Worm (Caenorhabditis elegans) whole organism, L3 larva: ENCODE results near the gene ceh-39.

Source experiments
- R02D3.7 ChIP-seq: fragments of 150-350 bp; optimal IDR thresholded peaks from 2 replicates; lab custom pipeline; 2014; ENCODE audit warnings: missing biosample characterization, missing genetic modification characterization
- ZK546.5 ChIP-seq: sonication (generic microtip); optimal IDR thresholded peaks from 2 replicates; lab custom pipeline; 2017; ENCODE audit warnings: missing biosample characterization, missing genetic modification characterization
- aly-2 ChIP-seq: fragments of 150-350 bp; optimal IDR thresholded peaks from 2 replicates; lab custom pipeline; 2014; ENCODE audit warnings: missing biosample characterization, missing genetic modification characterization
- ceh-16 ChIP-seq: sonication (generic microtip); optimal IDR thresholded peaks from 2 replicates; lab custom pipeline; 2017; ENCODE audit warnings: missing biosample characterization, missing genetic modification characterization
- ceh-28 ChIP-seq: fragments of 150-350 bp; optimal IDR thresholded peaks from 2 replicates; lab custom pipeline; 2014; ENCODE audit warnings: missing biosample characterization, missing genetic modification reagents, missing genetic modification characterization
- ceh-82 ChIP-seq: fragments of 150-350 bp; optimal IDR thresholded peaks from 2 replicates; lab custom pipeline; 2014; ENCODE audit warnings: missing biosample characterization, missing genetic modification characterization
- ceh-9 ChIP-seq: sonication (generic microtip); optimal IDR thresholded peaks from 2 replicates; lab custom pipeline; 2018; ENCODE audit warnings: missing biosample characterization, missing genetic modification characterization
- daf-12 ChIP-seq: fragments of 150-350 bp; optimal IDR thresholded peaks from 2 replicates; lab custom pipeline; 2014; ENCODE audit warnings: missing biosample characterization, missing genetic modification reagents, missing genetic modification characterization
- egl-5 ChIP-seq: fragments of 150-350 bp; optimal IDR thresholded peaks from 2 replicates; lab custom pipeline; 2017; ENCODE audit warnings: missing biosample characterization, missing genetic modification reagents, missing genetic modification characterization, inconsistent platforms
- elt-2 ChIP-seq: sonication (generic microtip); optimal IDR thresholded peaks from 2 replicates; lab custom pipeline; 2016; ENCODE audit warnings: missing genetic modification reagents, mild to moderate bottlenecking, missing genetic modification characterization, missing compliant biosample characterization
- elt-3 ChIP-seq, 3 experiments: fragments of 150-350 bp in 1 of 3; sonication (generic microtip) in 2 of 3; optimal IDR thresholded peaks; 2 replicates in 2 of 3; 4 replicates in 1 of 3; lab custom pipeline; 2014 to 2017; ENCODE audit warnings: missing biosample characterization in 3 of 3, missing genetic modification characterization in 3 of 3
- fkh-10 ChIP-seq: sonication (generic microtip); optimal IDR thresholded peaks from 2 replicates; lab custom pipeline; 2017; ENCODE audit warnings: missing biosample characterization, missing genetic modification reagents, missing genetic modification characterization
- fos-1 ChIP-seq: fragments of 150-350 bp; optimal IDR thresholded peaks from 2 replicates; lab custom pipeline; 2014; ENCODE audit warnings: missing biosample characterization, missing genetic modification characterization
- hmg-11 ChIP-seq: sonication (generic microtip); optimal IDR thresholded peaks from 2 replicates; lab custom pipeline; 2016; ENCODE audit warnings: missing genetic modification characterization, missing compliant biosample characterization
- jun-1 ChIP-seq: fragments of 150-350 bp; optimal IDR thresholded peaks from 2 replicates; lab custom pipeline; 2014; ENCODE audit warnings: missing biosample characterization, missing genetic modification reagents, missing genetic modification characterization
- lin-39 ChIP-seq: fragments of 150-350 bp; optimal IDR thresholded peaks from 2 replicates; lab custom pipeline; 2018; ENCODE audit warnings: missing biosample characterization, missing genetic modification reagents, missing genetic modification characterization
- lsy-12 ChIP-seq: sonication (generic microtip); optimal IDR thresholded peaks from 2 replicates; lab custom pipeline; 2016; ENCODE audit warnings: mild to moderate bottlenecking, missing genetic modification characterization, missing compliant biosample characterization
- mdl-1 ChIP-seq: fragments of 150-350 bp; optimal IDR thresholded peaks from 2 replicates; lab custom pipeline; 2014; ENCODE audit warnings: missing biosample characterization, missing genetic modification characterization
- mml-1 ChIP-seq: fragments of 150-350 bp; sonication (generic microtip); optimal IDR thresholded peaks from 3 replicates; lab custom pipeline; 2014; ENCODE audit warnings: missing biosample characterization, missing genetic modification characterization
- nfya-1 ChIP-seq: sonication (generic microtip); optimal IDR thresholded peaks from 2 replicates; lab custom pipeline; 2017; ENCODE audit warnings: missing genetic modification characterization, mild to moderate bottlenecking, missing compliant biosample characterization, antibody characterized with exemption, moderate library complexity; ENCODE audit not compliant: insufficient read depth
- nhr-11 ChIP-seq: fragments of 150-350 bp; optimal IDR thresholded peaks from 2 replicates; lab custom pipeline; 2014; ENCODE audit warnings: missing biosample characterization, missing genetic modification characterization
- nhr-23 ChIP-seq: fragments of 150-350 bp; optimal IDR thresholded peaks from 2 replicates; lab custom pipeline; 2014; ENCODE audit warnings: missing biosample characterization, missing genetic modification reagents, missing genetic modification characterization
- nhr-25 ChIP-seq: sonication (generic microtip); optimal IDR thresholded peaks from 2 replicates; lab custom pipeline; 2017; ENCODE audit warnings: missing biosample characterization, missing genetic modification characterization
- nhr-28 ChIP-seq: fragments of 150-350 bp; optimal IDR thresholded peaks from 2 replicates; lab custom pipeline; 2014; ENCODE audit warnings: missing biosample characterization, missing genetic modification characterization
- nhr-43 ChIP-seq: sonication (generic microtip); optimal IDR thresholded peaks from 2 replicates; lab custom pipeline; 2016; ENCODE audit warnings: mild to moderate bottlenecking, missing genetic modification characterization, missing compliant biosample characterization; ENCODE audit not compliant: poor library complexity, severe bottlenecking
- nhr-67 ChIP-seq: fragments of 150-350 bp; optimal IDR thresholded peaks from 2 replicates; lab custom pipeline; 2014; ENCODE audit warnings: missing biosample characterization, missing genetic modification characterization
- nhr-76 ChIP-seq: fragments of 150-350 bp; sonication (generic microtip); optimal IDR thresholded peaks from 5 replicates; lab custom pipeline; 2014; ENCODE audit warnings: missing biosample characterization, missing genetic modification characterization
- pqm-1 ChIP-seq: fragments of 150-350 bp; optimal IDR thresholded peaks from 2 replicates; lab custom pipeline; 2017; ENCODE audit warnings: missing biosample characterization, missing genetic modification characterization, inconsistent platforms
- sea-2 ChIP-seq: fragments of 150-350 bp; sonication (generic microtip); optimal IDR thresholded peaks from 4 replicates; lab custom pipeline; 2014; ENCODE audit warnings: missing biosample characterization, missing genetic modification reagents, missing genetic modification characterization
- skn-1 ChIP-seq: fragments of 150-350 bp; optimal IDR thresholded peaks from 2 replicates; lab custom pipeline; 2014; ENCODE audit warnings: missing biosample characterization, missing genetic modification characterization
- snpc-4 ChIP-seq: fragments of 150-350 bp; optimal IDR thresholded peaks from 2 replicates; lab custom pipeline; 2014; ENCODE audit warnings: missing biosample characterization, missing genetic modification characterization
- unc-39 ChIP-seq: sonication (generic microtip); optimal IDR thresholded peaks from 4 replicates; lab custom pipeline; 2017; ENCODE audit warnings: missing biosample characterization, missing genetic modification characterization
- zag-1 ChIP-seq: fragments of 150-350 bp; optimal IDR thresholded peaks from 2 replicates; lab custom pipeline; 2014; ENCODE audit warnings: missing biosample characterization, missing genetic modification characterization
- ztf-4 ChIP-seq: fragments of 150-350 bp; optimal IDR thresholded peaks from 2 replicates; lab custom pipeline; 2014; ENCODE audit warnings: missing biosample characterization, missing genetic modification characterization

ceh-39 gene

ce11 chrX:1830475-1830874 lies 25.5 kb downstream of the ceh-39 start:
- TF ChIP-seq nfya-1 (tag; lab: Kevin White, UChicago) (no peak), nhr-76 (no peak), ZK546.5 (tag; lab: Kevin White, UChicago) (no peak), fkh-10 (GFP tag; lab: Kevin White, UChicago) (no peak), pqm-1 (tag; lab: Kevin White, UChicago) (no peak), zag-1 (tag; lab: Kevin White, UChicago) (no peak), hmg-11 (tag; lab: Kevin White, UChicago) (no peak), snpc-4 (tag; lab: Kevin White, UChicago) (no peak), lin-39 (tag; lab: Kevin White, UChicago) (no peak), ceh-82 (tag; lab: Kevin White, UChicago) (no peak), unc-39 (tag; lab: Kevin White, UChicago) (no peak), elt-2 (tag; lab: Kevin White, UChicago) (no peak), mdl-1 (tag; lab: Kevin White, UChicago) (no peak), nhr-43 (tag; lab: Kevin White, UChicago) (no peak)
- TF ChIP-seq, all 47 proteins: peak for 0

- no peak for TF ChIP-seq elt-3 (tag; optimal IDR thresholded peaks at IDR 0.05; lab: Kevin White, UChicago)
- no peak for TF ChIP-seq aly-2 (tag; lab: Kevin White, UChicago)
- no peak for TF ChIP-seq sea-2 (GFP tag; lab: Kevin White, UChicago)
- TF ChIP-seq nhr-67 (tag; lab: Kevin White, UChicago), result no peak
- no peak for TF ChIP-seq mdl-1 (tag; lab: Kevin White, UChicago)
- TF ChIP-seq R02D3.7 (tag; lab: Kevin White, UChicago), result no peak
- no peak for TF ChIP-seq ZK546.5 (tag; lab: Kevin White, UChicago)
- TF ChIP-seq mml-1 (tag; lab: Kevin White, UChicago), result no peak
- no peak for TF ChIP-seq nhr-11
- TF ChIP-seq nhr-28 (tag; lab: Kevin White, UChicago), result no peak
- TF ChIP-seq ceh-16 (tag; lab: Kevin White, UChicago), result no peak
- no peak for TF ChIP-seq ztf-4 (tag; lab: Kevin White, UChicago)
- no peak for TF ChIP-seq elt-2 (tag; lab: Kevin White, UChicago)
- no peak for TF ChIP-seq ceh-28 (tag; lab: Kevin White, UChicago)
- TF ChIP-seq nhr-76, result no peak
- TF ChIP-seq daf-12 (tag; lab: Kevin White, UChicago), result no peak
- no peak for TF ChIP-seq nhr-23 (tag; lab: Kevin White, UChicago)
- TF ChIP-seq, all 47 proteins: peak for 0
Measured at ce11 chrX:1829937-1830336, 26.0 kb downstream of the ceh-39 start, which contains the start of gene C14E2.6. Gene C14E2.6, minus strand, starts transcription at chrX:1830037.

- TF ChIP-seq jun-1 (tag; lab: Kevin White, UChicago), result no peak
- no peak for TF ChIP-seq zag-1 (tag; lab: Kevin White, UChicago)
- no peak for TF ChIP-seq unc-39 (tag; lab: Kevin White, UChicago)
- no peak for TF ChIP-seq nhr-25 (tag; lab: Kevin White, UChicago)
- TF ChIP-seq R02D3.7 (tag; lab: Kevin White, UChicago), result no peak
- TF ChIP-seq ceh-28 (tag; lab: Kevin White, UChicago), result no peak
- no peak for TF ChIP-seq mml-1 (tag; lab: Kevin White, UChicago)
- no peak for TF ChIP-seq ceh-82 (tag; lab: Kevin White, UChicago)
- no peak for TF ChIP-seq fos-1
- TF ChIP-seq fkh-10 (GFP tag; lab: Kevin White, UChicago), result no peak
- TF ChIP-seq skn-1 (tag; lab: Kevin White, UChicago), result no peak
- no peak for TF ChIP-seq nhr-28 (tag; lab: Kevin White, UChicago)
- no peak for TF ChIP-seq snpc-4 (tag; lab: Kevin White, UChicago)
- no peak for TF ChIP-seq lin-39 (tag; lab: Kevin White, UChicago)
- TF ChIP-seq elt-3 (tag; optimal IDR thresholded peaks at IDR 0.05; lab: Kevin White, UChicago), result no peak
- TF ChIP-seq egl-5 (tag; lab: Kevin White, UChicago), result no peak
- no peak for TF ChIP-seq nhr-67 (tag; lab: Kevin White, UChicago)
- TF ChIP-seq daf-12 (tag; lab: Kevin White, UChicago), result no peak
- no peak for TF ChIP-seq nhr-43 (tag; lab: Kevin White, UChicago)
Measured at ce11 chrX:1826166-1826565, 29.8 kb downstream of the ceh-39 start, which contains the start of gene C14E2.1. Gene C14E2.1, plus strand, starts transcription at chrX:1826466.

ce11 chrX:1825290-1825832 lies 30.6 kb downstream of the ceh-39 start, which contains the start of gene C14E2.5:
Gene C14E2.5, minus strand, starts transcription at chrX:1825340.
- TF ChIP-seq zag-1 (tag; lab: Kevin White, UChicago) (no peak), nhr-76 (no peak), egl-5 (tag; lab: Kevin White, UChicago) (no peak), lsy-12 (tag; lab: Kevin White, UChicago) (no peak), ceh-28 (tag; lab: Kevin White, UChicago) (no peak), nfya-1 (tag; lab: Kevin White, UChicago) (no peak), ZK546.5 (tag; lab: Kevin White, UChicago) (no peak), elt-3 (tag; optimal IDR thresholded peaks at IDR 0.05; lab: Kevin White, UChicago) (no peak), ceh-9 (tag; lab: Kevin White, UChicago) (no peak), hmg-11 (tag; lab: Kevin White, UChicago) (no peak)
